Fruit fly (Drosophila melanogaster): ENCODE measurements around the gene Usp32.

Gene Usp32

dm6 chr3L:19834143-19834794 lies 36.7 kb upstream of the Usp32 start, which contains the start of the genes trc and CG32221 (continued):
- no peak for TF ChIP-seq Nf-YC (tag; optimal IDR thresholded peaks at IDR 0.05)
- no peak for TF ChIP-seq usp (GFP tag; optimal IDR thresholded peaks at IDR 0.05)
- TF ChIP-seq CG7963 (GFP tag; IDR thresholded peaks at IDR 0.05; ENCODE audit: partially characterized antibody): peak; percentile 63; the same call in 2 of the 3 replicates
- TF ChIP-seq toy (GFP tag; IDR thresholded peaks at IDR 0.05): no peak
- no peak for TF ChIP-seq CG8478 (optimal IDR thresholded peaks at IDR 0.05)
- TF ChIP-seq HLH3B (GFP tag; IDR thresholded peaks at IDR 0.05): peak; percentile 42; the same call in 1 of the 2 replicates
- peak; percentile 79 for TF ChIP-seq CG15514 (GFP tag; optimal IDR thresholded peaks at IDR 0.05)
- no peak for TF ChIP-seq Hey (tag; optimal IDR thresholded peaks at IDR 0.05)
- TF ChIP-seq CG1647 (GFP tag; optimal IDR thresholded peaks at IDR 0.05): no peak
- TF ChIP-seq CG12659 (GFP tag; optimal IDR thresholded peaks at IDR 0.05): peak; percentile 91
- peak; percentile 61 for TF ChIP-seq CG11247 (GFP tag; IDR thresholded peaks at IDR 0.05)
- peak; percentile 71 for TF ChIP-seq sob (GFP tag; IDR thresholded peaks at IDR 0.05)
- TF ChIP-seq lmd (GFP tag; IDR thresholded peaks at IDR 0.05): peak; percentile 36; the same call in 1 of the 2 replicates
- TF ChIP-seq Adf1 (GFP tag; IDR thresholded peaks at IDR 0.05): no peak
- no peak for TF ChIP-seq shn (GFP tag; optimal IDR thresholded peaks at IDR 0.05)
- no peak for TF ChIP-seq tap (tag; optimal IDR thresholded peaks at IDR 0.05)
- no peak for TF ChIP-seq CG1832 (GFP tag; optimal IDR thresholded peaks at IDR 0.05)
- no peak for TF ChIP-seq CG3407 (GFP tag; optimal IDR thresholded peaks at IDR 0.05)
- TF ChIP-seq grau (tag; optimal IDR thresholded peaks at IDR 0.05): no peak
- peak; percentile 74 for TF ChIP-seq CG16813 (GFP tag; IDR thresholded peaks at IDR 0.05; ENCODE audit: partially characterized antibody)
- TF ChIP-seq CG1024 (GFP tag; IDR thresholded peaks at IDR 0.05): no peak
- TF ChIP-seq wek (GFP tag; optimal IDR thresholded peaks at IDR 0.05): peak; percentile 39
- peak; percentile 53 for TF ChIP-seq CG10267 (tag; optimal IDR thresholded peaks at IDR 0.05)
- TF ChIP-seq CG9437 (GFP tag; optimal IDR thresholded peaks at IDR 0.05): peak; percentile 4
- TF ChIP-seq Hr78 (GFP tag; optimal IDR thresholded peaks at IDR 0.05): no peak
- no peak for TF ChIP-seq bab2 (GFP tag; optimal IDR thresholded peaks at IDR 0.05)
- no peak for TF ChIP-seq CG18011 (GFP tag; optimal IDR thresholded peaks at IDR 0.05)
- no peak for TF ChIP-seq HHEX (GFP tag; optimal IDR thresholded peaks at IDR 0.05)
- peak; percentile 17 for TF ChIP-seq CG1602 (GFP tag; optimal IDR thresholded peaks at IDR 0.05)
- TF ChIP-seq CG6689 (GFP tag; IDR thresholded peaks at IDR 0.05): no peak
- TF ChIP-seq CG15696 (tag; optimal IDR thresholded peaks at IDR 0.05): peak; percentile 10
- TF ChIP-seq CG17912 (GFP tag; optimal IDR thresholded peaks at IDR 0.05): peak; percentile 91
- TF ChIP-seq al (GFP tag; IDR thresholded peaks at IDR 0.05): 0 out of 2 replicates have a peak, but pooled peaks have one; percentile 33
- no peak for TF ChIP-seq Pdp1 (GFP tag; optimal IDR thresholded peaks at IDR 0.05)
- peak; percentile 54; the same call in 1 of the 3 replicates for TF ChIP-seq sr (GFP tag; IDR thresholded peaks at IDR 0.05)
- TF ChIP-seq slou (GFP tag; optimal IDR thresholded peaks at IDR 0.05): no peak
- TF ChIP-seq lab (GFP tag; optimal IDR thresholded peaks at IDR 0.05): no peak
- TF ChIP-seq ERR (GFP tag; optimal IDR thresholded peaks at IDR 0.05): no peak
- TF ChIP-seq hb (GFP tag; IDR thresholded peaks at IDR 0.05; ENCODE audit: partially characterized antibody): peak; percentile 54; the same call in 1 of the 3 replicates
- TF ChIP-seq row (GFP tag; IDR thresholded peaks at IDR 0.05): peak; percentile 83
- TF ChIP-seq mam (GFP tag; optimal IDR thresholded peaks at IDR 0.05): peak; percentile 17
- TF ChIP-seq CG7745 (tag; optimal IDR thresholded peaks at IDR 0.05): no peak
- TF ChIP-seq lilli (GFP tag; optimal IDR thresholded peaks at IDR 0.05): no peak
- no peak for TF ChIP-seq CG15479 (GFP tag; optimal IDR thresholded peaks at IDR 0.05)
- TF ChIP-seq BEAF-32 (GFP tag; optimal IDR thresholded peaks at IDR 0.05): peak; percentile 85
- TF ChIP-seq p53 (GFP tag; optimal IDR thresholded peaks at IDR 0.05): peak; percentile 7
- peak; percentile 41; the same call in 1 of the 2 replicates for TF ChIP-seq E2f2 (GFP tag; IDR thresholded peaks at IDR 0.05)
- TF ChIP-seq sisA (GFP tag; IDR thresholded peaks at IDR 0.05): peak; percentile 19; the same call in 1 of the 2 replicates
- no peak for TF ChIP-seq oc (tag; optimal IDR thresholded peaks at IDR 0.05)

All from whole organism, embryonic.